Worm (Caenorhabditis elegans) whole organism, mixed stage, embryonic: ENCODE results near the gene srbc-58.

ENCODE experiments used
- flh-1 ChIP-seq: fragments of 200-800 bp; sonication (Bioruptor generic); optimal IDR thresholded peaks from 2 replicates; lab custom pipeline; 2018; ENCODE audit warnings: mild to moderate bottlenecking, missing genetic modification characterization, moderate library complexity, missing compliant biosample characterization
- nhr-76 ChIP-seq: sonication (generic microtip); optimal IDR thresholded peaks from 2 replicates; lab custom pipeline; 2017; ENCODE audit warnings: missing biosample characterization, missing genetic modification characterization
- pha-4 ChIP-seq: fragments of 150-350 bp; optimal IDR thresholded peaks from 2 replicates; lab custom pipeline; 2018; ENCODE audit warnings: missing biosample characterization, missing genetic modification reagents, missing genetic modification characterization
- unc-39 ChIP-seq: fragments of 150-350 bp; optimal IDR thresholded peaks from 2 replicates; lab custom pipeline; 2014; ENCODE audit warnings: missing biosample characterization, missing genetic modification characterization
- unc-62 ChIP-seq: fragments of 150-350 bp; optimal IDR thresholded peaks from 2 replicates; lab custom pipeline; 2014; ENCODE audit warnings: missing biosample characterization, missing genetic modification reagents, missing genetic modification characterization
- ztf-11 ChIP-seq: fragments of 150-350 bp; optimal IDR thresholded peaks from 2 replicates; lab custom pipeline; 2014; ENCODE audit warnings: missing biosample characterization, missing genetic modification characterization

DNA sequence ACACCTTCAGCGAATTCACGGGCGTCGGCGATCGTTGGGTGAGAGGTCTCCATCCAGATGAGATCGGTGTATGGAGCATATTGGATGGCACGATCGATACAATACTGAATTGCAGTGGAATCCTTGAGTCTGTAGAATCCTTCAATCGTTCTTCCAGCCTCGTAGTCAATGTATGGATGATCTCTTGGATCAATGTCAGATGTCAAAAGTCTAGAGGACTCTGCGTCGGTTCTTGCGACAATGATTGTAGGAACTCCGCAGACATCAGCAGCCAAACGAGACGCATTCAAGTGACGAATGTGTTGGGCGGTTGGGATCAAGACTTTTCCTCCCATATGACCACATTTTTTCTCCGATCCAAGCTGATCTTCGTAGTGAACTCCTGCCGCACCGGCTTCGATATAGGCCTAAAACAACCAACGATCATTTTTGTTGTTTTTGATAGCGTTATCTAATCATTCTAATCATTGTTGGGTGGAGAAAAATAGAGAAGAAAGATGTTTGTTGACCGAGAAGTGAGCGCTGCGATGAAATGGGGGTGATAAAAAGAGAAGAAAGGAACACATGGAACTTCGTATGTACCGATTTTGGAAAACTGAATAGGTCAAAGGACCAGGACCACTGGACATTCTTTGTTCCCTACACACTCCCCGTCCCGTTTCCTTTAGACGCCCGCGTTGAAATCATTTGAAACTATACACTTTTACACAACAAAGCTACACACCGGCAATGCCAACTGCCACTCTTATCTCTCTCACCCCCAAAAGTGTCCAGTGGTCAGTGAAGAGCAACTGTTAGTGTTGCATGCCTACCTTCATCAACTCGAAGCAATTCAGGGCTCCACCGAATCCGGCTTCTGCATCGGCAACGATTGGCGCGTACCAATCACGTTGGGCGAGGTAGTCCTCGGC lies 48.0 kb upstream of the srbc-58 start:
- no peak for TF ChIP-seq pha-4 (tag; lab: Kevin White, UChicago)
- no peak for TF ChIP-seq unc-62 (GFP tag; lab: Kevin White, UChicago)
- no peak for TF ChIP-seq unc-39
- no peak for TF ChIP-seq flh-1
- TF ChIP-seq ztf-11, result no peak
- TF ChIP-seq nhr-76 (tag; lab: Kevin White, UChicago), result no peak
